Worm (Caenorhabditis elegans) whole organism, L4 larva: Measurements from ENCODE around the gene spat-2.

Experiments
- F37D6.2 ChIP-seq: sonication (generic microtip); optimal IDR thresholded peaks from 2 replicates; lab custom pipeline; 2016; ENCODE audit warnings: mild to moderate bottlenecking, missing genetic modification characterization, missing compliant biosample characterization
- F44E2.7 ChIP-seq: fragments of 200-800 bp; sonication (Bioruptor generic); IDR thresholded peaks from 2 replicates; pipeline ENCODE4 v2.1.2; 2022; ENCODE audit warnings: missing genetic modification characterization, missing compliant biosample characterization
- ZK546.5 ChIP-seq, 2 experiments: sonication (generic microtip); optimal IDR thresholded peaks; 2 replicates each; lab custom pipeline; 2017; ENCODE audit warnings: missing biosample characterization in 2 of 2, missing genetic modification characterization in 2 of 2
- aha-1 ChIP-seq: fragments of 150-350 bp; peaks from one replicate; lab custom pipeline; 2014; ENCODE audit warnings: missing biosample characterization, missing genetic modification characterization
- ama-1 ChIP-seq: fragments of 150-350 bp; optimal IDR thresholded peaks from 2 replicates; lab custom pipeline; 2014; ENCODE audit warnings: inconsistent platforms, mixed read lengths
- arid-1 ChIP-seq: fragments of 200-800 bp; sonication (Bioruptor generic); conservative IDR thresholded peaks from 2 replicates; pipeline ENCODE4 v1.3.6; 2022; ENCODE audit warnings: missing genetic modification reagents, missing genetic modification characterization, missing compliant biosample characterization
- attf-4 ChIP-seq: sonication (generic microtip); optimal IDR thresholded peaks from 3 replicates; lab custom pipeline; 2017; ENCODE audit warnings: missing biosample characterization, missing genetic modification characterization
- ceh-28 ChIP-seq: fragments of 150-350 bp; optimal IDR thresholded peaks from 2 replicates; lab custom pipeline; 2014; ENCODE audit warnings: missing biosample characterization, missing genetic modification reagents, missing genetic modification characterization
- ceh-32 ChIP-seq: sonication (generic microtip); optimal IDR thresholded peaks from 2 replicates; lab custom pipeline; 2016; ENCODE audit warnings: mild to moderate bottlenecking, missing genetic modification characterization, missing compliant biosample characterization; ENCODE audit not compliant: poor library complexity
- ceh-44 ChIP-seq: fragments of 200-800 bp; sonication (Bioruptor generic); IDR thresholded peaks from 2 replicates; pipeline ENCODE4 v1.3.6; 2022; ENCODE audit warnings: missing genetic modification reagents, missing genetic modification characterization, missing compliant biosample characterization
- daf-19 ChIP-seq: fragments of 200-800 bp; sonication (Bioruptor generic); conservative IDR thresholded peaks from 2 replicates; pipeline ENCODE4 v1.3.6; 2022; ENCODE audit warnings: missing genetic modification characterization, missing compliant biosample characterization
- dmd-6 ChIP-seq: fragments of 200-800 bp; sonication (Bioruptor generic); IDR thresholded peaks from 2 replicates; pipeline ENCODE4 v1.3.6; 2022; ENCODE audit warnings: missing genetic modification reagents, missing genetic modification characterization, missing compliant biosample characterization
- dpl-1 ChIP-seq: fragments of 150-350 bp; optimal IDR thresholded peaks from 2 replicates; lab custom pipeline; 2014; ENCODE audit warnings: missing biosample characterization, missing genetic modification reagents, missing genetic modification characterization
- egl-27 ChIP-seq: sonication (generic microtip); optimal IDR thresholded peaks from 3 replicates; lab custom pipeline; 2017; ENCODE audit warnings: missing biosample characterization, missing genetic modification reagents, missing genetic modification characterization
- egl-43 ChIP-seq: fragments of 200-800 bp; sonication (Bioruptor generic); IDR thresholded peaks from 2 replicates; pipeline ENCODE4 v1.3.6; 2022; ENCODE audit warnings: missing genetic modification reagents, missing genetic modification characterization, missing compliant biosample characterization
- fkh-10 ChIP-seq: fragments of 150-350 bp; optimal IDR thresholded peaks from 2 replicates; lab custom pipeline; 2014; ENCODE audit warnings: missing biosample characterization, missing genetic modification reagents, missing genetic modification characterization
- fos-1 ChIP-seq: fragments of 150-350 bp; optimal IDR thresholded peaks from 2 replicates; lab custom pipeline; 2014; ENCODE audit warnings: missing biosample characterization, missing genetic modification characterization
- hlh-30 ChIP-seq: sonication (generic microtip); optimal IDR thresholded peaks from 2 replicates; lab custom pipeline; 2017; ENCODE audit warnings: antibody characterized with exemption, mild to moderate bottlenecking, missing genetic modification characterization, missing compliant biosample characterization; ENCODE audit not compliant: insufficient read depth
- hmg-1.1 ChIP-seq: fragments of 200-800 bp; sonication (Bioruptor generic); IDR thresholded peaks from 2 replicates; pipeline ENCODE4 v1.3.6; 2022; ENCODE audit warnings: missing genetic modification reagents, missing genetic modification characterization, missing compliant biosample characterization
- jun-1 ChIP-seq: fragments of 150-350 bp; optimal IDR thresholded peaks from 2 replicates; lab custom pipeline; 2014; ENCODE audit warnings: missing biosample characterization, missing genetic modification reagents, missing genetic modification characterization
- lim-7 ChIP-seq: fragments of 200-800 bp; sonication (Bioruptor generic); IDR thresholded peaks from 2 replicates; pipeline ENCODE4 v1.3.6; 2022; ENCODE audit warnings: missing genetic modification characterization, missing compliant biosample characterization
- lin-13 ChIP-seq: fragments of 150-350 bp; optimal IDR thresholded peaks from 2 replicates; lab custom pipeline; 2014; ENCODE audit warnings: missing biosample characterization, missing genetic modification reagents, missing genetic modification characterization
- lin-15B ChIP-seq: fragments of 150-350 bp; sonication (generic microtip); optimal IDR thresholded peaks from 3 replicates; lab custom pipeline; 2014; ENCODE audit warnings: missing biosample characterization, missing genetic modification characterization
- lin-38 ChIP-seq: fragments of 200-800 bp; sonication (Bioruptor generic); IDR thresholded peaks from 2 replicates; pipeline ENCODE4 v1.3.6; 2022; ENCODE audit warnings: missing genetic modification reagents, missing genetic modification characterization, missing compliant biosample characterization
- lir-3 ChIP-seq: sonication (generic microtip); optimal IDR thresholded peaks from 2 replicates; lab custom pipeline; 2016; ENCODE audit warnings: mild to moderate bottlenecking, missing genetic modification characterization, missing compliant biosample characterization
- lsy-2 ChIP-seq, 2 experiments: fragments of 150-350 bp in 1 of 2; sonication (generic microtip) in 1 of 2; optimal IDR thresholded peaks; 2 replicates each; lab custom pipeline; 2014 to 2017; ENCODE audit warnings: missing biosample characterization in 2 of 2, missing genetic modification characterization in 2 of 2
- mdl-1 ChIP-seq, 2 experiments: fragments of 150-350 bp in 1 of 2; sonication (generic microtip) in 1 of 2; optimal IDR thresholded peaks; 2 replicates each; lab custom pipeline; 2014 to 2017; ENCODE audit warnings: missing biosample characterization in 2 of 2, missing genetic modification characterization in 2 of 2
- mep-1 ChIP-seq: fragments of 150-350 bp; sonication (generic microtip); optimal IDR thresholded peaks from 3 replicates; lab custom pipeline; 2014; ENCODE audit warnings: missing biosample characterization, missing genetic modification characterization
- mxl-3 ChIP-seq: fragments of 200-800 bp; sonication (Bioruptor generic); optimal IDR thresholded peaks from 2 replicates; lab custom pipeline; 2018; ENCODE audit warnings: mild to moderate bottlenecking, missing genetic modification characterization, missing compliant biosample characterization
- nhr-102 ChIP-seq: sonication (generic microtip); optimal IDR thresholded peaks from 2 replicates; lab custom pipeline; 2016; ENCODE audit warnings: mild to moderate bottlenecking, missing genetic modification characterization, moderate library complexity, missing compliant biosample characterization
- nhr-237 ChIP-seq: sonication (generic microtip); optimal IDR thresholded peaks from 2 replicates; lab custom pipeline; 2017; ENCODE audit warnings: missing biosample characterization, missing genetic modification characterization
- nhr-28 ChIP-seq: fragments of 150-350 bp; optimal IDR thresholded peaks from 2 replicates; lab custom pipeline; 2014; ENCODE audit warnings: missing biosample characterization, missing genetic modification characterization
- nhr-48 ChIP-seq: sonication (generic microtip); optimal IDR thresholded peaks from 2 replicates; lab custom pipeline; 2016; ENCODE audit warnings: mild to moderate bottlenecking, missing genetic modification characterization, missing compliant biosample characterization
- nhr-6 ChIP-seq: fragments of 150-350 bp; optimal IDR thresholded peaks from 2 replicates; lab custom pipeline; 2014; ENCODE audit warnings: missing biosample characterization, missing genetic modification characterization
- nhr-77 ChIP-seq: fragments of 150-350 bp; optimal IDR thresholded peaks from 2 replicates; lab custom pipeline; 2014; ENCODE audit warnings: missing biosample characterization, missing genetic modification characterization
- pha-4 ChIP-seq, 2 experiments: fragments of 150-350 bp in 1 of 2; fragments of 200-800 bp in 1 of 2; sonication (Bioruptor generic) in 1 of 2; IDR thresholded peaks in 1 of 2; optimal IDR thresholded peaks in 1 of 2; 2 replicates each; pipeline versions ENCODE4 v1.3.6 to Lab custom; 2014 to 2022; ENCODE audit warnings: missing genetic modification characterization in 2 of 2, missing genetic modification reagents in 2 of 2, missing biosample characterization in 1 of 2, missing compliant biosample characterization in 1 of 2
- pqm-1 ChIP-seq: sonication (generic microtip); optimal IDR thresholded peaks from 2 replicates; lab custom pipeline; 2017; ENCODE audit warnings: missing biosample characterization, missing genetic modification characterization
- rbr-2 ChIP-seq: sonication (generic microtip); optimal IDR thresholded peaks from 2 replicates; lab custom pipeline; 2016; ENCODE audit warnings: missing genotype, missing genetic modification characterization, missing compliant biosample characterization
- sdz-12 ChIP-seq: fragments of 200-800 bp; sonication (Bioruptor generic); optimal IDR thresholded peaks from 2 replicates; lab custom pipeline; 2018; ENCODE audit warnings: mild to moderate bottlenecking, missing genetic modification characterization, missing compliant biosample characterization
- set-16 ChIP-seq: fragments of 200-800 bp; sonication (Bioruptor generic); IDR thresholded peaks from 2 replicates; pipeline ENCODE4 v1.3.6; 2022; ENCODE audit warnings: missing genetic modification reagents, missing genetic modification characterization, missing compliant biosample characterization
- snpc-1.2 ChIP-seq: fragments of 200-800 bp; sonication (Bioruptor generic); IDR thresholded peaks from 2 replicates; pipeline ENCODE4 v1.3.6; 2022; ENCODE audit warnings: missing genetic modification reagents, missing genetic modification characterization, missing compliant biosample characterization
- snpc-4 ChIP-seq: fragments of 150-350 bp; optimal IDR thresholded peaks from 2 replicates; lab custom pipeline; 2014; ENCODE audit warnings: missing biosample characterization, missing genetic modification characterization
- unc-130 ChIP-seq: sonication (generic microtip); optimal IDR thresholded peaks from 2 replicates; lab custom pipeline; 2016; ENCODE audit warnings: missing genetic modification reagents, missing genetic modification characterization, missing compliant biosample characterization
- unc-62 ChIP-seq, 3 experiments: fragments of 150-350 bp in 1 of 3; sonication (generic microtip); optimal IDR thresholded peaks in 2 of 3; peaks in 1 of 3; 1 replicate in 1 of 3; 2 replicates in 2 of 3; lab custom pipeline; 2014 to 2017; ENCODE audit warnings: missing biosample characterization in 3 of 3, missing genetic modification characterization in 3 of 3, missing genetic modification reagents in 3 of 3, missing genotype in 1 of 3
- zip-2 ChIP-seq: fragments of 150-350 bp; optimal IDR thresholded peaks from 2 replicates; lab custom pipeline; 2014; ENCODE audit warnings: missing biosample characterization, missing genetic modification characterization
- ztf-7 ChIP-seq: fragments of 150-350 bp; optimal IDR thresholded peaks from 2 replicates; lab custom pipeline; 2014; ENCODE audit warnings: missing biosample characterization, missing genetic modification characterization

spat-2 gene

ce11 chrIII:11053603-11054002 lies 16.9 kb downstream of the spat-2 start:
- no peak for TF ChIP-seq mdl-1 (tag; optimal IDR thresholded peaks at IDR 0.05; lab: Kevin White, UChicago)
- TF ChIP-seq lim-7 (GFP tag; lab: Robert Waterston, UW): no peak
- peak; percentile 91 for TF ChIP-seq aha-1 (tag; lab: Kevin White, UChicago)
- TF ChIP-seq, all 104 proteins: peak for 1

DNA sequence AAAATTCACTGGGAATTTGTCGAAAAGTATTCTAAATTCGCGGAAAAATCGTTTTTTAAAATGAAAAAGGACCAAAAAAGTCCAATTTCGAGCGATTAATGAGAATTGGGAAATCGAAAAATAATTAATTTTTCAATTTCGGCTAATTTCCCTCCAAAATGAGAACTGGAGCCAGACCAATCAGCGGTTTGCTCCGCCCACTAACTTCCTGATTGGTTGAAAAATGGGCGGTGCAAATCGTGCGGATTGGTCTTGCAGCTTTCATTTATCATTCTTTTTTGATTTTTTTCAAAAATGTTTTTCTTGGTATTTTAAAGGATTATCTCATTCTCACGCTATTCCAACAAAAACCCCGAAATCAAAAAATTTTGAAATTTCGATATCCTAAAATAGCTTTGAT lies 17.3 kb downstream of the spat-2 start:
- TF ChIP-seq nhr-6 (tag; lab: Kevin White, UChicago): no peak
- no peak for TF ChIP-seq nhr-237
- no peak for TF ChIP-seq attf-4 (tag; lab: Kevin White, UChicago)
- no peak for TF ChIP-seq daf-19 (GFP tag; lab: Robert Waterston, UW)
- no peak for TF ChIP-seq ceh-28
- no peak for TF ChIP-seq lin-38 (GFP tag; lab: Robert Waterston, UW)
- no peak for TF ChIP-seq hlh-30 (tag; lab: Kevin White, UChicago)
- no peak for TF ChIP-seq F44E2.7 (GFP tag; lab: Robert Waterston, UW)
- TF ChIP-seq ceh-44 (GFP tag; lab: Robert Waterston, UW): no peak
- no peak for TF ChIP-seq fos-1 (tag; lab: Kevin White, UChicago)
- no peak for TF ChIP-seq ZK546.5 (tag; optimal IDR thresholded peaks at IDR 0.05; lab: Kevin White, UChicago)
- TF ChIP-seq ama-1: no peak
- no peak for TF ChIP-seq mep-1 (tag; lab: Kevin White, UChicago)
- TF ChIP-seq snpc-4 (tag; lab: Kevin White, UChicago): no peak
- TF ChIP-seq dmd-6 (GFP tag; lab: Robert Waterston, UW): no peak
- no peak for TF ChIP-seq snpc-1.2 (GFP tag; lab: Robert Waterston, UW)
- no peak for TF ChIP-seq lsy-2 (tag; optimal IDR thresholded peaks at IDR 0.05; lab: Kevin White, UChicago)
- TF ChIP-seq ztf-7 (tag; lab: Kevin White, UChicago): no peak
- no peak for TF ChIP-seq egl-27 (tag; lab: Kevin White, UChicago)

- TF ChIP-seq egl-43 (peak; percentile 69; the same call in 1 of the 2 replicates), hmg-1.1 (GFP tag; lab: Robert Waterston, UW) (peak; percentile 85), aha-1 (tag; lab: Kevin White, UChicago) (peak; percentile 19), nhr-102 (tag; lab: Kevin White, UChicago) (peak; percentile 18), lir-3 (tag; lab: Kevin White, UChicago) (no peak), snpc-4 (tag; lab: Kevin White, UChicago) (no peak), mxl-3 (GFP tag; lab: Kevin White, UChicago) (peak; percentile 61), mdl-1 (tag; optimal IDR thresholded peaks at IDR 0.05; lab: Kevin White, UChicago) (peak; percentile 31 to 81), set-16 (peak; percentile 69), nhr-77 (tag; lab: Kevin White, UChicago) (peak; percentile 7), hlh-30 (tag; lab: Kevin White, UChicago) (peak; percentile 88), jun-1 (tag; lab: Kevin White, UChicago) (peak; percentile 13), F37D6.2 (tag; lab: Kevin White, UChicago) (peak; percentile 50), nhr-48 (tag; lab: Kevin White, UChicago) (peak; percentile 55), sdz-12 (GFP tag; lab: Kevin White, UChicago) (no peak), lsy-2 (tag; optimal IDR thresholded peaks at IDR 0.05; lab: Kevin White, UChicago) (peak in 1 of 2 experiments; percentile 67), pha-4 (GFP tag; IDR thresholded peaks at IDR 0.05; lab: Robert Waterston, UW) (peak; percentile 23; the same call in 1 of the 2 replicates), pha-4 (tag; optimal IDR thresholded peaks at IDR 0.05; lab: Kevin White, UChicago) (peak; percentile 9), unc-130 (no peak), fkh-10 (GFP tag; lab: Kevin White, UChicago) (peak; percentile 74), mep-1 (tag; lab: Kevin White, UChicago) (peak; percentile 73), ceh-32 (tag; lab: Kevin White, UChicago) (peak; percentile 19), unc-62 (GFP tag; optimal IDR thresholded peaks at IDR 0.05 in 1 of 2; lab: Kevin White, UChicago) (peak in 1 of 2 experiments; percentile 83), unc-62 (tag; optimal IDR thresholded peaks at IDR 0.05; lab: Kevin White, UChicago) (no peak), pqm-1 (no peak), lin-13 (GFP tag; lab: Kevin White, UChicago) (peak; percentile 63), rbr-2 (tag; lab: Kevin White, UChicago) (peak; percentile 82), nhr-28 (tag; lab: Kevin White, UChicago) (peak; percentile 64), zip-2 (peak; percentile 21), arid-1 (GFP tag; lab: Robert Waterston, UW) (0 out of 2 replicates have a peak, but pooled peaks have one; percentile 43), dpl-1 (GFP tag; lab: Kevin White, UChicago) (peak; percentile 51), lin-15B (tag; lab: Kevin White, UChicago) (no peak)
Observed at ce11 chrIII:11054532-11055265, 18.0 kb downstream of the spat-2 start.
